Fruit fly (Drosophila melanogaster) whole organism, embryonic: ENCODE measurements around the gene CG10621.
A peak's percentile ranks its signal among the peaks of the same experiment; 100 is the strongest.

Experiments used
- B-H1 ChIP-seq: fragments of 200-800 bp; sonication (Bioruptor generic); IDR thresholded peaks from 3 replicates; pipeline ENCODE4 v1.3.6; 2022; ENCODE audit warnings: missing biosample characterization, missing genetic modification characterization
- CG10366 ChIP-seq: fragments of 200-800 bp; sonication (Bioruptor generic); IDR thresholded peaks from 2 replicates; pipeline ENCODE4 v1.3.6; 2022; ENCODE audit warnings: missing biosample characterization, missing genetic modification characterization
- CG10543 ChIP-seq: fragments of 200-800 bp; sonication (Bioruptor generic); optimal IDR thresholded peaks from 3 replicates; lab custom pipeline; 2017; ENCODE audit warnings: missing biosample characterization, mild to moderate bottlenecking, missing genetic modification characterization, moderate library complexity
- CG10654 ChIP-seq: fragments of 200-800 bp; sonication (Bioruptor generic); optimal IDR thresholded peaks from 2 replicates; lab custom pipeline; 2016; ENCODE audit warnings: missing biosample characterization, missing genetic modification characterization
- CG11398 ChIP-seq: fragments of 200-800 bp; sonication (Bioruptor generic); optimal IDR thresholded peaks from 2 replicates; lab custom pipeline; 2016; ENCODE audit warnings: missing biosample characterization, missing genetic modification characterization
- CG12155 ChIP-seq: fragments of 200-800 bp; sonication (Bioruptor generic); optimal IDR thresholded peaks from 3 replicates; lab custom pipeline; 2016; ENCODE audit warnings: missing biosample characterization, missing genetic modification characterization
- CG12769 ChIP-seq: fragments of 200-800 bp; sonication (Bioruptor generic); optimal IDR thresholded peaks from 2 replicates; lab custom pipeline; 2019; ENCODE audit warnings: missing biosample characterization, mild to moderate bottlenecking, missing genetic modification characterization, moderate library complexity
- CG15696 ChIP-seq: fragments of 200-800 bp; sonication (Bioruptor generic); optimal IDR thresholded peaks from 2 replicates; lab custom pipeline; 2019; ENCODE audit warnings: missing biosample characterization, mild to moderate bottlenecking, missing genetic modification characterization, moderate library complexity
- CG16813 ChIP-seq: fragments of 200-800 bp; sonication (Bioruptor generic); IDR thresholded peaks from 3 replicates; pipeline ENCODE4 v1.3.6; 2022; ENCODE audit warnings: missing biosample characterization, missing genetic modification characterization; ENCODE audit not compliant: partially characterized antibody
- CG16815 ChIP-seq: fragments of 200-800 bp; sonication (Bioruptor generic); optimal IDR thresholded peaks from 3 replicates; lab custom pipeline; 2017; ENCODE audit warnings: missing biosample characterization, mild to moderate bottlenecking, missing genetic modification characterization
- CG16863 ChIP-seq: fragments of 200-800 bp; sonication (Bioruptor generic); optimal IDR thresholded peaks from 3 replicates; lab custom pipeline; 2016; ENCODE audit warnings: missing biosample characterization, missing genetic modification characterization
- CG17359 ChIP-seq: fragments of 200-800 bp; sonication (Bioruptor generic); optimal IDR thresholded peaks from 3 replicates; lab custom pipeline; 2018; ENCODE audit warnings: missing biosample characterization, mild to moderate bottlenecking, missing genetic modification characterization, moderate library complexity
- CG18262 ChIP-seq: fragments of 200-800 bp; optimal IDR thresholded peaks from 3 replicates; lab custom pipeline; 2019; ENCODE audit warnings: missing biosample characterization, mild to moderate bottlenecking, missing genetic modification characterization, moderate library complexity
- CG18764 ChIP-seq: fragments of 200-800 bp; sonication (Bioruptor generic); optimal IDR thresholded peaks from 3 replicates; lab custom pipeline; 2016; ENCODE audit warnings: missing biosample characterization, missing genetic modification characterization
- CG34376 ChIP-seq: fragments of 200-800 bp; sonication (Bioruptor generic); optimal IDR thresholded peaks from 2 replicates; lab custom pipeline; 2018; ENCODE audit warnings: missing biosample characterization, mild to moderate bottlenecking, missing genetic modification characterization
- CG3995 ChIP-seq: fragments of 200-800 bp; sonication (Bioruptor generic); optimal IDR thresholded peaks from 3 replicates; lab custom pipeline; 2016; ENCODE audit warnings: missing biosample characterization, missing genetic modification characterization
- CG4328 ChIP-seq: fragments of 200-800 bp; sonication (Bioruptor generic); optimal IDR thresholded peaks from 3 replicates; lab custom pipeline; 2017; ENCODE audit warnings: missing biosample characterization, missing genetic modification reagents, missing genetic modification characterization
- CG43689 ChIP-seq: fragments of 200-800 bp; sonication (Bioruptor generic); IDR thresholded peaks from 2 replicates; pipeline ENCODE4 v1.3.6; 2022; ENCODE audit warnings: missing biosample characterization, missing genetic modification characterization
- CG4404 ChIP-seq: fragments of 200-800 bp; sonication (Bioruptor generic); IDR thresholded peaks from 2 replicates; pipeline ENCODE4 v1.3.6; 2022; ENCODE audit warnings: missing biosample characterization, missing genetic modification characterization
- CG4424 ChIP-seq: fragments of 200-800 bp; sonication (Bioruptor generic); optimal IDR thresholded peaks from 3 replicates; lab custom pipeline; 2016; ENCODE audit warnings: missing biosample characterization, missing genetic modification characterization
- CG4617 ChIP-seq: fragments of 200-800 bp; sonication (Bioruptor generic); optimal IDR thresholded peaks from 3 replicates; lab custom pipeline; 2016; ENCODE audit warnings: missing biosample characterization, missing genetic modification characterization, borderline replicate concordance
- CG4707 ChIP-seq: fragments of 200-800 bp; sonication (Bioruptor generic); optimal IDR thresholded peaks from 2 replicates; lab custom pipeline; 2018; ENCODE audit warnings: missing biosample characterization, mild to moderate bottlenecking, missing genetic modification characterization, moderate library complexity
- CG7271 ChIP-seq: fragments of 200-800 bp; sonication (Bioruptor generic); optimal IDR thresholded peaks from 2 replicates; lab custom pipeline; 2018; ENCODE audit warnings: missing biosample characterization, mild to moderate bottlenecking, missing genetic modification characterization, moderate library complexity
- CG8281 ChIP-seq: fragments of 200-800 bp; sonication (Bioruptor generic); optimal IDR thresholded peaks from 2 replicates; lab custom pipeline; 2018; ENCODE audit warnings: missing biosample characterization, mild to moderate bottlenecking, missing genetic modification characterization, moderate library complexity
- CHES-1-like ChIP-seq: fragments of 200-800 bp; sonication (Bioruptor generic); optimal IDR thresholded peaks from 2 replicates; lab custom pipeline; 2016; ENCODE audit warnings: missing biosample characterization, missing genetic modification characterization
- Chrac-16 ChIP-seq: fragments of 200-800 bp; sonication (Bioruptor generic); optimal IDR thresholded peaks from 3 replicates; lab custom pipeline; 2016; ENCODE audit warnings: missing biosample characterization, missing genetic modification characterization
- Doc3 ChIP-seq: fragments of 200-800 bp; sonication (Bioruptor generic); IDR thresholded peaks from 3 replicates; pipeline ENCODE4 v1.3.6; 2022; ENCODE audit warnings: missing biosample characterization, missing genetic modification characterization; ENCODE audit not compliant: partially characterized antibody
- Hr51 ChIP-seq, 2 experiments: fragments of 200-800 bp; sonication (Bioruptor generic); optimal IDR thresholded peaks; 2 replicates in 1 of 2; 3 replicates in 1 of 2; lab custom pipeline; 2016 to 2018; ENCODE audit warnings: missing biosample characterization in 2 of 2, missing genetic modification characterization in 2 of 2, mild to moderate bottlenecking in 1 of 2, moderate library complexity in 1 of 2
- NC2β ChIP-seq: fragments of 200-800 bp; sonication (Bioruptor generic); optimal IDR thresholded peaks from 2 replicates; lab custom pipeline; 2016; ENCODE audit warnings: missing biosample characterization, missing genetic modification characterization
- Nf-YA ChIP-seq: fragments of 200-800 bp; sonication (Bioruptor generic); IDR thresholded peaks from 2 replicates; pipeline ENCODE4 v1.3.6; 2022; ENCODE audit warnings: missing biosample characterization, missing genetic modification characterization
- Optix ChIP-seq: fragments of 200-800 bp; sonication (Bioruptor generic); IDR thresholded peaks from 3 replicates; pipeline ENCODE4 v1.3.6; 2022; ENCODE audit warnings: missing biosample characterization, missing genetic modification characterization
- Rfx ChIP-seq: fragments of 200-800 bp; sonication (Bioruptor generic); IDR thresholded peaks from 2 replicates; pipeline ENCODE4 v1.3.6; 2022; ENCODE audit warnings: missing biosample characterization, missing genetic modification characterization
- Xrp1 ChIP-seq: fragments of 200-800 bp; sonication (Bioruptor generic); IDR thresholded peaks from 2 replicates; pipeline ENCODE4 v1.3.6; 2022; ENCODE audit warnings: missing biosample characterization, missing genetic modification characterization
- ab ChIP-seq: fragments of 200-800 bp; sonication (Bioruptor generic); optimal IDR thresholded peaks from 2 replicates; lab custom pipeline; 2016; ENCODE audit warnings: missing biosample characterization, missing genetic modification characterization
- az2 ChIP-seq: fragments of 200-800 bp; sonication (Bioruptor generic); optimal IDR thresholded peaks from 3 replicates; lab custom pipeline; 2016; ENCODE audit warnings: missing biosample characterization, missing genetic modification characterization
- crc ChIP-seq: fragments of 200-800 bp; sonication (Bioruptor generic); optimal IDR thresholded peaks from 2 replicates; lab custom pipeline; 2016; ENCODE audit warnings: missing biosample characterization, missing genetic modification characterization
- danr ChIP-seq: fragments of 200-800 bp; sonication (Bioruptor generic); IDR thresholded peaks from 2 replicates; pipeline ENCODE4 v1.3.6; 2022; ENCODE audit warnings: missing biosample characterization, missing genetic modification characterization
- dimm ChIP-seq: fragments of 200-800 bp; sonication (Bioruptor generic); IDR thresholded peaks from 2 replicates; pipeline ENCODE4 v1.3.6; 2022; ENCODE audit warnings: missing biosample characterization, missing genetic modification characterization
- disco-r ChIP-seq: fragments of 200-800 bp; sonication (Bioruptor generic); optimal IDR thresholded peaks from 2 replicates; lab custom pipeline; 2016; ENCODE audit warnings: missing biosample characterization, missing genetic modification characterization
- exex ChIP-seq: fragments of 200-800 bp; sonication (Bioruptor generic); optimal IDR thresholded peaks from 4 replicates; lab custom pipeline; 2018; ENCODE audit warnings: missing biosample characterization, mild to moderate bottlenecking, missing genetic modification characterization, moderate library complexity
- fd3F ChIP-seq: fragments of 200-800 bp; sonication (Bioruptor generic); optimal IDR thresholded peaks from 2 replicates; lab custom pipeline; 2018; ENCODE audit warnings: missing biosample characterization, mild to moderate bottlenecking, missing genetic modification characterization, moderate library complexity
- gce ChIP-seq: fragments of 200-800 bp; sonication (Bioruptor generic); IDR thresholded peaks from 3 replicates; pipeline ENCODE4 v1.3.6; 2022; ENCODE audit warnings: missing biosample characterization, missing genetic modification characterization
- gem ChIP-seq: fragments of 200-800 bp; sonication (Bioruptor generic); optimal IDR thresholded peaks from 2 replicates; lab custom pipeline; 2019; ENCODE audit warnings: missing biosample characterization, mild to moderate bottlenecking, missing genetic modification characterization, moderate library complexity
- grn ChIP-seq: fragments of 200-800 bp; sonication (Bioruptor generic); optimal IDR thresholded peaks from 3 replicates; lab custom pipeline; 2017; ENCODE audit warnings: missing biosample characterization, missing genetic modification characterization
- inv ChIP-seq: fragments of 200-800 bp; sonication (Bioruptor generic); IDR thresholded peaks from 2 replicates; pipeline ENCODE4 v1.3.6; 2022; ENCODE audit warnings: missing biosample characterization, missing genetic modification characterization; ENCODE audit not compliant: partially characterized antibody
- ken ChIP-seq: fragments of 200-800 bp; sonication (Bioruptor generic); IDR thresholded peaks from 3 replicates; pipeline ENCODE4 v1.3.6; 2022; ENCODE audit warnings: missing biosample characterization, missing genetic modification characterization
- oc ChIP-seq: fragments of 200-800 bp; sonication (Bioruptor generic); optimal IDR thresholded peaks from 2 replicates; lab custom pipeline; 2018; ENCODE audit warnings: missing biosample characterization, mild to moderate bottlenecking, missing genetic modification characterization, moderate library complexity
- phol ChIP-seq: fragments of 200-800 bp; sonication (Bioruptor generic); optimal IDR thresholded peaks from 3 replicates; lab custom pipeline; 2018; ENCODE audit warnings: missing biosample characterization, mild to moderate bottlenecking, missing genetic modification characterization, moderate library complexity
- ro ChIP-seq: fragments of 200-800 bp; sonication (Bioruptor generic); IDR thresholded peaks from 2 replicates; pipeline ENCODE4 v1.3.6; 2022; ENCODE audit warnings: missing biosample characterization, missing genetic modification characterization
- sens-2 ChIP-seq: fragments of 200-800 bp; sonication (Bioruptor generic); IDR thresholded peaks from 2 replicates; pipeline ENCODE4 v1.3.6; 2022; ENCODE audit warnings: missing biosample characterization, missing genetic modification characterization
- vnd ChIP-seq: fragments of 200-800 bp; sonication (Bioruptor generic); IDR thresholded peaks from 3 replicates; pipeline ENCODE4 v1.3.6; 2022; ENCODE audit warnings: missing biosample characterization, missing genetic modification characterization; ENCODE audit not compliant: partially characterized antibody

CG10621 gene

DNA sequence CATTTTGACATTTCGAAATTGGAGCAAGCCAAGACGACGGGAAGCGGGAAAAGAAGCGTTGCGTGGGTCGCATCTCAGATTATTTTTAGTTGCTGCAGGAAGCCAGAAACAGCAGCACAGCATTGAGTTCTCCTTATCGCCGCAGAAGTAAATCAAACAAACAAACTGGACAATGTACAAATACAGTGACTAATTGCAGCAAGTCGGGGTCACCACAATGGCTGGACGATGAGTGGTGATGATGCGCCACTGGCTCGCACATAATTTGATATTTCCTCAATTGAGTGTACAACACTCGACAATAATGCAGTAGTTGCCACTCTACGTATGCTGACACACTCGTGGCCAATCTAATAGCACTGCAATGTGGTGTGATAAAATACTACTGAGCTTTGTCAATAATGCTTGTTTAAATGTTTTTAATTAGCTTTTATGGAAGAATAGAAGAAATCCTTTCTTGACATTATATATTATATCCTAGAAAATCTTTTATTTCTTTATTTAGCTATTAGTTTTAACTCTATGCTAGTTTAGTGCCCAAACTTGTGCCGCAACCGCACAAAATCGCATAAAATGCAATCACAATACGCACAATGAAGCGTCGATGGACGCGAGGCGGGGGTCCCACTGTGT, 27.8 kb upstream of the CG10621 start (continued):
- no peak for TF ChIP-seq dimm (GFP tag; lab: Robert Waterston, UW)
- no peak for TF ChIP-seq ab
- TF ChIP-seq crc (GFP tag; lab: Kevin White, UChicago): no peak
- TF ChIP-seq B-H1 (GFP tag; lab: Robert Waterston, UW): no peak
- no peak for TF ChIP-seq CG16813 (GFP tag; lab: Robert Waterston, UW)
- TF ChIP-seq CG12769: no peak
- TF ChIP-seq CG4404 (GFP tag; lab: Robert Waterston, UW): no peak
- no peak for TF ChIP-seq ro (GFP tag; lab: Robert Waterston, UW)
- TF ChIP-seq sens-2 (GFP tag; lab: Robert Waterston, UW): no peak
- peak; percentile 55 for TF ChIP-seq Xrp1 (GFP tag; lab: Robert Waterston, UW)
- no peak for TF ChIP-seq NC2β (GFP tag; lab: Kevin White, UChicago)
- TF ChIP-seq ken (GFP tag; lab: Robert Waterston, UW): no peak
- TF ChIP-seq CG17359 (tag; lab: Kevin White, UChicago): peak; percentile 64
- no peak for TF ChIP-seq CG11398
- TF ChIP-seq CG4617 (GFP tag; lab: Kevin White, UChicago): no peak
- no peak for TF ChIP-seq gce (GFP tag; lab: Robert Waterston, UW)
- peak; percentile 18 for TF ChIP-seq CG4424 (GFP tag; lab: Kevin White, UChicago)
- no peak for TF ChIP-seq CHES-1-like
- TF ChIP-seq az2: peak; percentile 27
- TF ChIP-seq fd3F (GFP tag; lab: Kevin White, UChicago): no peak
- no peak for TF ChIP-seq Nf-YA (GFP tag; lab: Robert Waterston, UW)
- TF ChIP-seq disco-r: no peak
- TF ChIP-seq CG16815 (GFP tag; lab: Kevin White, UChicago): peak; percentile 0
- peak; percentile 60 for TF ChIP-seq CG18262
- TF ChIP-seq exex (tag; lab: Kevin White, UChicago): no peak
- TF ChIP-seq inv (GFP tag; lab: Robert Waterston, UW): no peak
- no peak for TF ChIP-seq Chrac-16 (GFP tag; lab: Kevin White, UChicago)
- TF ChIP-seq Hr51 (GFP tag; optimal IDR thresholded peaks at IDR 0.05; lab: Kevin White, UChicago): peak in 1 of 2 experiments; percentile 58
- TF ChIP-seq Optix (GFP tag; lab: Robert Waterston, UW): no peak
- TF ChIP-seq oc (tag; lab: Kevin White, UChicago): no peak
- TF ChIP-seq CG15696 (tag; lab: Kevin White, UChicago): peak; percentile 1
- TF ChIP-seq gem (tag; lab: Kevin White, UChicago): peak; percentile 69
- no peak for TF ChIP-seq CG16863 (GFP tag; lab: Kevin White, UChicago)
- no peak for TF ChIP-seq vnd (GFP tag; lab: Robert Waterston, UW)
- TF ChIP-seq Doc3 (GFP tag; lab: Robert Waterston, UW): no peak
- no peak for TF ChIP-seq CG4707 (GFP tag; lab: Kevin White, UChicago)
- TF ChIP-seq CG34376 (GFP tag; lab: Kevin White, UChicago): no peak
- TF ChIP-seq CG7271 (tag; lab: Kevin White, UChicago): no peak
- no peak for TF ChIP-seq CG3995 (GFP tag; lab: Kevin White, UChicago)
- no peak for TF ChIP-seq CG4328 (GFP tag; lab: Kevin White, UChicago)
- no peak for TF ChIP-seq CG8281 (tag; lab: Kevin White, UChicago)
- TF ChIP-seq CG18764: no peak
- TF ChIP-seq CG43689 (GFP tag; lab: Robert Waterston, UW): no peak
- no peak for TF ChIP-seq CG12155 (GFP tag; lab: Kevin White, UChicago)
- TF ChIP-seq CG10543: no peak
- TF ChIP-seq phol (tag; lab: Kevin White, UChicago): peak; percentile 56
- no peak for TF ChIP-seq CG10366 (GFP tag; lab: Robert Waterston, UW)
- TF ChIP-seq danr (GFP tag; lab: Robert Waterston, UW): no peak
- no peak for TF ChIP-seq grn (GFP tag; lab: Kevin White, UChicago)
- no peak for TF ChIP-seq Rfx
- no peak for TF ChIP-seq CG10654
